Worm (Caenorhabditis elegans) whole organism, mixed stage, embryonic: ENCODE results near the gene unc-69.

Experiments
- lin-13 ChIP-seq: fragments of 150-350 bp; optimal IDR thresholded peaks from 2 replicates; lab custom pipeline; 2014; ENCODE audit warnings: missing biosample characterization, missing genetic modification characterization
- mep-1 ChIP-seq: fragments of 150-350 bp; optimal IDR thresholded peaks from 2 replicates; lab custom pipeline; 2017; ENCODE audit warnings: missing biosample characterization, missing genetic modification reagents, missing genetic modification characterization, inconsistent platforms
- nhr-12 ChIP-seq: fragments of 150-350 bp; optimal IDR thresholded peaks from 2 replicates; lab custom pipeline; 2014; ENCODE audit warnings: missing biosample characterization, missing genetic modification characterization
- nhr-76 ChIP-seq: sonication (generic microtip); optimal IDR thresholded peaks from 2 replicates; lab custom pipeline; 2017; ENCODE audit warnings: missing biosample characterization, missing genetic modification characterization
- pha-4 ChIP-seq: fragments of 150-350 bp; optimal IDR thresholded peaks from 2 replicates; lab custom pipeline; 2018; ENCODE audit warnings: missing biosample characterization, missing genetic modification reagents, missing genetic modification characterization
- snpc-4 ChIP-seq: fragments of 150-350 bp; optimal IDR thresholded peaks from 2 replicates; lab custom pipeline; 2014; ENCODE audit warnings: missing biosample characterization, missing genetic modification characterization
- ztf-11 ChIP-seq: fragments of 150-350 bp; optimal IDR thresholded peaks from 2 replicates; lab custom pipeline; 2014; ENCODE audit warnings: missing biosample characterization, missing genetic modification characterization

DNA sequence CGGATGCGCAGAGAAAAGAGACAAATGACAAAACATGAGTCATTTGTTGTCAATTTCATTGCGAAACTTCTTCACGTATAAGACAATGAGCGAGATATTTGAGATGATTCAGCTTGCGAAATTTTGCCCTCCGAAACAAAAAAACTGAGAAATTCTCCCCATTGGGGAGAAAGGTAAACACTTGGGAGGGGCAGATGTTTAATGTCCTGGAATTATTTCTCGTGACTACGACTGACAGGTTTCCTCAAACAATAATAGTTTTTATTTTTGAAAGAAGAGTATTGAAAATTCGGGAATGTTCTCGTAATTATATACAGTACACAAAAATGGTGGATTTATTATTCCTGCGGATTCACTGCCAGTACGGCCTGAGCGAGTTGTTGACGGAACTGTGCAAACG, 12.5 kb downstream of the unc-69 start:
- TF ChIP-seq lin-13 (tag; lab: Kevin White, UChicago) (no peak), ztf-11 (tag; lab: Kevin White, UChicago) (no peak), snpc-4 (tag; lab: Kevin White, UChicago) (no peak), nhr-12 (tag; lab: Kevin White, UChicago) (no peak), nhr-76 (tag; lab: Kevin White, UChicago) (no peak), pha-4 (tag; lab: Kevin White, UChicago) (no peak), mep-1 (tag; lab: Kevin White, UChicago) (no peak)
